Worm (Caenorhabditis elegans): Measurements from ENCODE around the gene tag-180.

DNA sequence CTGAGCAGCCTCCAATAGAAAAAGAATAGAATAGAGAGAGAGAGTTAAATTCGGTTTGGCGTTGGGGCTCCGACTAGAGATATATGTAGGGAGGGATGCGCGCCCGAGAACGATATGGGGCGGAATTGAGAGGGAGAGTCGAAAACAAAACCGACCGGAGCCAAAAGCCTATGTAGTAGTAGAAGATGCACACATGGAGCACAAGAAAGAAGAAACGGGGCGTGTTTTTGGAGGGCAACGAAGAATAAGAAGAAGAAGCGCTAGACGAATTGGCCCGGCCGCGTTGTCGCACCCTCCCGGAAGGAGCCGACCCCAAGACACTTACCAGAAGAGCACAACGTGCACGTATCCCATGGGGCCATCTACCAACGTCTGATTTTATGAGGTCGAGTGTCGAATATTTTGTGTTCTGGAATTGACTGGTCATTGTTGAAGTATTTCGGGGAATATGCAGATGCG lies at the start of gene tag-180:
- TF ChIP-seq ztf-4 (tag; optimal IDR thresholded peaks at IDR 0.05) (no peak), nhr-84 (tag; optimal IDR thresholded peaks at IDR 0.05) (no peak), snu-23 (GFP tag; optimal IDR thresholded peaks at IDR 0.05) (no peak), lin-13 (GFP tag; optimal IDR thresholded peaks at IDR 0.05) (no peak), grh-1 (GFP tag; IDR thresholded peaks at IDR 0.05) (no peak), fos-1 (tag; optimal IDR thresholded peaks at IDR 0.05) (no peak), nhr-76 (tag; optimal IDR thresholded peaks at IDR 0.05) (no peak), nhr-237 (tag; optimal IDR thresholded peaks at IDR 0.05) (no peak), lin-35 (GFP tag; optimal IDR thresholded peaks at IDR 0.05) (no peak), pag-3 (tag; optimal IDR thresholded peaks at IDR 0.05; ENCODE audit: borderline replicate concordance, insufficient read depth) (no peak), skn-1 (tag; optimal IDR thresholded peaks at IDR 0.05) (no peak), ceh-90 (tag; optimal IDR thresholded peaks at IDR 0.05) (no peak), sptf-1 (tag; optimal IDR thresholded peaks at IDR 0.05) (no peak), lin-15B (tag; optimal IDR thresholded peaks at IDR 0.05) (no peak)

Data from whole organism, L1 larva.